Worm (Caenorhabditis elegans) whole organism, L4 larva: ENCODE results near the gene Y45G5AM.6.

ENCODE experiments used
- Y75B8A.6 ChIP-seq: fragments of 200-800 bp; sonication (Bioruptor generic); IDR thresholded peaks from 2 replicates; pipeline ENCODE4 v1.3.6; 2022; ENCODE audit warnings: missing genetic modification reagents, missing genetic modification characterization, missing compliant biosample characterization
- pqm-1 ChIP-seq: sonication (generic microtip); optimal IDR thresholded peaks from 2 replicates; lab custom pipeline; 2017; ENCODE audit warnings: missing biosample characterization, missing genetic modification characterization

ce11 chrV:4190232-4190631 is 38.1 kb upstream of the Y45G5AM.6 start:
- TF ChIP-seq pqm-1 (tag; lab: Kevin White, UChicago) (no peak), Y75B8A.6 (no peak)
